Worm (Caenorhabditis elegans) whole organism, L4 larva: Measurements from ENCODE around the gene daf-15.

ENCODE experiments used
- F26F4.8 ChIP-seq: fragments of 200-800 bp; sonication (Bioruptor generic); conservative IDR thresholded peaks from 2 replicates; pipeline ENCODE4 v1.3.6; 2022; ENCODE audit warnings: missing genetic modification characterization, missing compliant biosample characterization
- arid-1 ChIP-seq: fragments of 200-800 bp; sonication (Bioruptor generic); conservative IDR thresholded peaks from 2 replicates; pipeline ENCODE4 v1.3.6; 2022; ENCODE audit warnings: missing genetic modification reagents, missing genetic modification characterization, missing compliant biosample characterization
- ceh-28 ChIP-seq: fragments of 150-350 bp; optimal IDR thresholded peaks from 2 replicates; lab custom pipeline; 2014; ENCODE audit warnings: missing biosample characterization, missing genetic modification reagents, missing genetic modification characterization
- ceh-32 ChIP-seq: sonication (generic microtip); optimal IDR thresholded peaks from 2 replicates; lab custom pipeline; 2016; ENCODE audit warnings: mild to moderate bottlenecking, missing genetic modification characterization, missing compliant biosample characterization; ENCODE audit not compliant: poor library complexity
- ceh-82 ChIP-seq: sonication (generic microtip); optimal IDR thresholded peaks from 2 replicates; lab custom pipeline; 2017; ENCODE audit warnings: missing biosample characterization, missing genetic modification characterization
- ces-1 ChIP-seq: fragments of 150-350 bp; sonication (generic microtip); optimal IDR thresholded peaks from 4 replicates; lab custom pipeline; 2014; ENCODE audit warnings: missing biosample characterization, missing genetic modification reagents, missing genetic modification characterization
- daf-19 ChIP-seq: fragments of 200-800 bp; sonication (Bioruptor generic); conservative IDR thresholded peaks from 2 replicates; pipeline ENCODE4 v1.3.6; 2022; ENCODE audit warnings: missing genetic modification characterization, missing compliant biosample characterization
- dmd-6 ChIP-seq: fragments of 200-800 bp; sonication (Bioruptor generic); IDR thresholded peaks from 2 replicates; pipeline ENCODE4 v1.3.6; 2022; ENCODE audit warnings: missing genetic modification reagents, missing genetic modification characterization, missing compliant biosample characterization
- dve-1 ChIP-seq: sonication (generic microtip); optimal IDR thresholded peaks from 2 replicates; lab custom pipeline; 2017; ENCODE audit warnings: antibody characterized with exemption, mild to moderate bottlenecking, missing genetic modification characterization, missing compliant biosample characterization; ENCODE audit not compliant: insufficient read depth
- egl-43 ChIP-seq: fragments of 200-800 bp; sonication (Bioruptor generic); IDR thresholded peaks from 2 replicates; pipeline ENCODE4 v1.3.6; 2022; ENCODE audit warnings: missing genetic modification reagents, missing genetic modification characterization, missing compliant biosample characterization
- hlh-11 ChIP-seq: fragments of 200-800 bp; sonication (Bioruptor generic); optimal IDR thresholded peaks from 2 replicates; lab custom pipeline; 2018; ENCODE audit warnings: mild to moderate bottlenecking, missing genetic modification characterization, missing compliant biosample characterization
- hlh-30 ChIP-seq: sonication (generic microtip); optimal IDR thresholded peaks from 2 replicates; lab custom pipeline; 2017; ENCODE audit warnings: antibody characterized with exemption, mild to moderate bottlenecking, missing genetic modification characterization, missing compliant biosample characterization; ENCODE audit not compliant: insufficient read depth
- hmg-1.1 ChIP-seq: fragments of 200-800 bp; sonication (Bioruptor generic); IDR thresholded peaks from 2 replicates; pipeline ENCODE4 v1.3.6; 2022; ENCODE audit warnings: missing genetic modification reagents, missing genetic modification characterization, missing compliant biosample characterization
- jun-1 ChIP-seq: fragments of 150-350 bp; optimal IDR thresholded peaks from 2 replicates; lab custom pipeline; 2014; ENCODE audit warnings: missing biosample characterization, missing genetic modification reagents, missing genetic modification characterization
- lim-7 ChIP-seq: fragments of 200-800 bp; sonication (Bioruptor generic); IDR thresholded peaks from 2 replicates; pipeline ENCODE4 v1.3.6; 2022; ENCODE audit warnings: missing genetic modification characterization, missing compliant biosample characterization
- lin-1 ChIP-seq: fragments of 200-800 bp; sonication (Bioruptor generic); IDR thresholded peaks from 2 replicates; pipeline ENCODE4 v1.3.6; 2022; ENCODE audit warnings: missing genetic modification reagents, missing genetic modification characterization, missing compliant biosample characterization
- lsy-2 ChIP-seq, 2 experiments: fragments of 150-350 bp in 1 of 2; sonication (generic microtip) in 1 of 2; optimal IDR thresholded peaks; 2 replicates each; lab custom pipeline; 2014 to 2017; ENCODE audit warnings: missing biosample characterization in 2 of 2, missing genetic modification characterization in 2 of 2
- madf-9 ChIP-seq: fragments of 200-800 bp; sonication (Bioruptor generic); conservative IDR thresholded peaks from 2 replicates; pipeline ENCODE4 v1.3.6; 2022; ENCODE audit warnings: missing genetic modification reagents, missing genetic modification characterization, missing compliant biosample characterization
- mdt-29 ChIP-seq: fragments of 200-800 bp; sonication (Bioruptor generic); IDR thresholded peaks from 2 replicates; pipeline ENCODE4 v1.3.6; 2022; ENCODE audit warnings: missing genetic modification reagents, missing genetic modification characterization, missing compliant biosample characterization
- mep-1 ChIP-seq: fragments of 150-350 bp; sonication (generic microtip); optimal IDR thresholded peaks from 3 replicates; lab custom pipeline; 2014; ENCODE audit warnings: missing biosample characterization, missing genetic modification characterization
- nhr-11 ChIP-seq: fragments of 150-350 bp; optimal IDR thresholded peaks from 2 replicates; lab custom pipeline; 2014; ENCODE audit warnings: missing biosample characterization, missing genetic modification characterization
- nhr-111 ChIP-seq: fragments of 200-800 bp; sonication (Bioruptor generic); optimal IDR thresholded peaks from 2 replicates; lab custom pipeline; 2018; ENCODE audit warnings: mild to moderate bottlenecking, missing genetic modification characterization, missing compliant biosample characterization
- nhr-237 ChIP-seq: sonication (generic microtip); optimal IDR thresholded peaks from 2 replicates; lab custom pipeline; 2017; ENCODE audit warnings: missing biosample characterization, missing genetic modification characterization
- nhr-28 ChIP-seq: fragments of 150-350 bp; optimal IDR thresholded peaks from 2 replicates; lab custom pipeline; 2014; ENCODE audit warnings: missing biosample characterization, missing genetic modification characterization
- nhr-42 ChIP-seq: fragments of 200-800 bp; sonication (Bioruptor generic); IDR thresholded peaks from 2 replicates; pipeline ENCODE4 v1.3.6; 2022; ENCODE audit warnings: missing genetic modification characterization, missing compliant biosample characterization
- nhr-48 ChIP-seq: sonication (generic microtip); optimal IDR thresholded peaks from 2 replicates; lab custom pipeline; 2016; ENCODE audit warnings: mild to moderate bottlenecking, missing genetic modification characterization, missing compliant biosample characterization
- nhr-6 ChIP-seq: fragments of 150-350 bp; optimal IDR thresholded peaks from 2 replicates; lab custom pipeline; 2014; ENCODE audit warnings: missing biosample characterization, missing genetic modification characterization
- nhr-76 ChIP-seq: fragments of 150-350 bp; optimal IDR thresholded peaks from 2 replicates; lab custom pipeline; 2014; ENCODE audit warnings: missing biosample characterization, missing genetic modification characterization
- pha-4 ChIP-seq, 2 experiments: fragments of 150-350 bp in 1 of 2; fragments of 200-800 bp in 1 of 2; sonication (Bioruptor generic) in 1 of 2; IDR thresholded peaks in 1 of 2; optimal IDR thresholded peaks in 1 of 2; 2 replicates each; pipeline versions ENCODE4 v1.3.6 to Lab custom; 2014 to 2022; ENCODE audit warnings: missing genetic modification characterization in 2 of 2, missing genetic modification reagents in 2 of 2, missing biosample characterization in 1 of 2, missing compliant biosample characterization in 1 of 2
- php-3 ChIP-seq: fragments of 200-800 bp; sonication (Bioruptor generic); IDR thresholded peaks from 2 replicates; pipeline ENCODE4 v1.3.6; 2022; ENCODE audit warnings: missing genetic modification reagents, missing genetic modification characterization, missing compliant biosample characterization
- set-16 ChIP-seq: fragments of 200-800 bp; sonication (Bioruptor generic); IDR thresholded peaks from 2 replicates; pipeline ENCODE4 v1.3.6; 2022; ENCODE audit warnings: missing genetic modification reagents, missing genetic modification characterization, missing compliant biosample characterization
- spr-3 ChIP-seq: fragments of 200-800 bp; sonication (Bioruptor generic); optimal IDR thresholded peaks from 2 replicates; lab custom pipeline; 2018; ENCODE audit warnings: mild to moderate bottlenecking, missing genetic modification characterization, missing compliant biosample characterization
- tra-1 ChIP-seq: fragments of 200-800 bp; sonication (Bioruptor generic); IDR thresholded peaks from 2 replicates; pipeline ENCODE4 v1.3.6; 2022; ENCODE audit warnings: missing genetic modification reagents, missing genetic modification characterization, missing compliant biosample characterization
- unc-39 ChIP-seq: sonication (generic microtip); optimal IDR thresholded peaks from 2 replicates; lab custom pipeline; 2017; ENCODE audit warnings: missing biosample characterization, missing genetic modification characterization
- ztf-7 ChIP-seq: fragments of 150-350 bp; optimal IDR thresholded peaks from 2 replicates; lab custom pipeline; 2014; ENCODE audit warnings: missing biosample characterization, missing genetic modification characterization

The daf-15 gene

ce11 chrIV:9408004-9408403 lies 22.0 kb downstream of the daf-15 start, which contains the start of gene F56D5.5:
F56D5.5 (minus strand) TSS chrIV:9408104.
- no peak for TF ChIP-seq arid-1 (GFP tag; lab: Robert Waterston, UW)
- no peak for TF ChIP-seq nhr-6 (tag; lab: Kevin White, UChicago)
- no peak for TF ChIP-seq nhr-42 (GFP tag; lab: Robert Waterston, UW)

ce11 chrIV:9410766-9411165 lies 24.8 kb downstream of the daf-15 start:
- TF ChIP-seq set-16 (GFP tag; lab: Robert Waterston, UW) (peak; percentile 59; the same call in 1 of the 2 replicates), lim-7 (GFP tag; lab: Robert Waterston, UW) (0 out of 2 replicates have a peak, but pooled peaks have one; percentile 22)

- no peak for TF ChIP-seq nhr-48 (tag; lab: Kevin White, UChicago)
- TF ChIP-seq jun-1, result no peak
- TF ChIP-seq ceh-82 (tag; lab: Kevin White, UChicago), result no peak
- TF ChIP-seq nhr-11 (tag; lab: Kevin White, UChicago), result no peak
- no peak for TF ChIP-seq pha-4 (GFP tag; IDR thresholded peaks at IDR 0.05; lab: Robert Waterston, UW)
- no peak for TF ChIP-seq pha-4 (tag; optimal IDR thresholded peaks at IDR 0.05; lab: Kevin White, UChicago)
- TF ChIP-seq hlh-30, result no peak
- TF ChIP-seq nhr-76 (tag; lab: Kevin White, UChicago), result no peak
- TF ChIP-seq nhr-237 (tag; lab: Kevin White, UChicago), result no peak
- TF ChIP-seq madf-9 (GFP tag; lab: Robert Waterston, UW), result no peak
Observed at ce11 chrIV:9422408-9422807, 36.4 kb downstream of the daf-15 start, which contains the start of gene F56D5.9. F56D5.9 (minus strand) TSS chrIV:9422508.

DNA sequence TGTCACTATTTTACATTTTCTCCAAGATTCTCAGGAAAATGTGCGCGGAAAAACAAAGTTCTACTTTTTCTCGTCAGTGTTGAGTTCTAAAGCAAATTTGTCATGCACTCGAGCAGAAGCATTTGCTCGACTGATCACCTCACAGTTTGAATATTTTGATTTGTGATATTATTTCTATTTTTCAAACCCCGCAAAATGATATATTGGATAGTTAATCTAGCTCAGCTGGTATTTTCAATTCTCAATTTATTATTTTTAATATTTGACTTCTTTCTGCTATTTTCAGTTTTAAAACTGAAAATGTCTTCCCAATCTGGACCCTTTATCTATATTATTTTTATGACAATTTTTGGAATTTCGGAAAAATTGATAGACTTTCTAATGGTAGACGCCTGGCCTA lies 37.1 kb downstream of the daf-15 start, which contains the start of gene srxa-2:
Gene srxa-2 (plus strand): TSS at position 301 of the 400 bp plus-strand sequence.
- no peak for TF ChIP-seq dve-1 (tag; lab: Kevin White, UChicago)
- no peak for TF ChIP-seq php-3 (GFP tag; lab: Robert Waterston, UW)
- TF ChIP-seq hmg-1.1 (GFP tag; lab: Robert Waterston, UW), result no peak
- no peak for TF ChIP-seq unc-39 (tag; lab: Kevin White, UChicago)
- TF ChIP-seq egl-43 (GFP tag; lab: Robert Waterston, UW), result no peak
- TF ChIP-seq spr-3 (GFP tag; lab: Kevin White, UChicago), result no peak
- no peak for TF ChIP-seq hlh-11 (tag; lab: Kevin White, UChicago)
- no peak for TF ChIP-seq mdt-29 (GFP tag; lab: Robert Waterston, UW)
- no peak for TF ChIP-seq daf-19
- TF ChIP-seq tra-1 (GFP tag; lab: Robert Waterston, UW), result no peak

- TF ChIP-seq ceh-28 (tag; lab: Kevin White, UChicago) (no peak), ztf-7 (tag; lab: Kevin White, UChicago) (no peak), mep-1 (tag; lab: Kevin White, UChicago) (no peak), ceh-82 (tag; lab: Kevin White, UChicago) (no peak), lin-1 (GFP tag; lab: Robert Waterston, UW) (no peak), nhr-237 (tag; lab: Kevin White, UChicago) (no peak), ceh-32 (tag; lab: Kevin White, UChicago) (no peak), nhr-111 (no peak), ces-1 (GFP tag; lab: Kevin White, UChicago) (no peak), nhr-28 (tag; lab: Kevin White, UChicago) (no peak), F26F4.8 (GFP tag; lab: Robert Waterston, UW) (no peak), dmd-6 (GFP tag; lab: Robert Waterston, UW) (no peak), lsy-2 (tag; optimal IDR thresholded peaks at IDR 0.05; lab: Kevin White, UChicago) (no peak), unc-39 (tag; lab: Kevin White, UChicago) (no peak)
- TF ChIP-seq, all 104 proteins: peak for 0
Observed at ce11 chrIV:9427959-9428358, 42.0 kb downstream of the daf-15 start, which contains the start of gene F59B8.1. F59B8.1 (plus strand) TSS chrIV:9428259.
